Fruit fly (Drosophila melanogaster) whole organism, embryonic: ENCODE results near the gene CG9008.

Experiments used
- CG30431 ChIP-seq: fragments of 200-800 bp; sonication (Bioruptor generic); optimal IDR thresholded peaks from 2 replicates; lab custom pipeline; 2017; ENCODE audit warnings: missing biosample characterization, missing genetic modification characterization
- CG5953 ChIP-seq: fragments of 200-800 bp; sonication (Bioruptor generic); IDR thresholded peaks from 2 replicates; pipeline ENCODE4 v1.3.6; 2022; ENCODE audit warnings: missing biosample characterization, missing genetic modification characterization
- CG7556 ChIP-seq: fragments of 200-800 bp; sonication (Bioruptor generic); optimal IDR thresholded peaks from 2 replicates; lab custom pipeline; 2017; ENCODE audit warnings: missing biosample characterization, mild to moderate bottlenecking, missing genetic modification characterization
- Meics ChIP-seq: fragments of 200-800 bp; sonication (Bioruptor generic); optimal IDR thresholded peaks from 2 replicates; lab custom pipeline; 2017; ENCODE audit warnings: missing biosample characterization, mild to moderate bottlenecking, missing genetic modification characterization
- ash1 ChIP-seq: fragments of 200-800 bp; sonication (Bioruptor generic); optimal IDR thresholded peaks from 2 replicates; lab custom pipeline; 2018; ENCODE audit warnings: missing biosample characterization, mild to moderate bottlenecking, missing genetic modification characterization
- bowl ChIP-seq: fragments of 200-800 bp; sonication (Bioruptor generic); IDR thresholded peaks from 2 replicates; pipeline ENCODE4 v1.3.6; 2022; ENCODE audit warnings: missing biosample characterization, missing genetic modification characterization
- cato ChIP-seq: fragments of 200-800 bp; sonication (Bioruptor generic); optimal IDR thresholded peaks from 2 replicates; lab custom pipeline; 2016; ENCODE audit warnings: missing biosample characterization, missing genetic modification characterization, borderline replicate concordance
- h ChIP-seq: fragments of >200 bp; optimal IDR thresholded peaks from 2 replicates; lab custom pipeline; 2017
- jing ChIP-seq: fragments of 200-800 bp; sonication (Bioruptor generic); optimal IDR thresholded peaks from 2 replicates; lab custom pipeline; 2018; ENCODE audit warnings: missing biosample characterization, mild to moderate bottlenecking, missing genetic modification characterization
- knrl ChIP-seq: fragments of 200-800 bp; sonication (Bioruptor generic); IDR thresholded peaks from 3 replicates; pipeline ENCODE4 v1.3.6; 2022; ENCODE audit warnings: missing biosample characterization, missing genetic modification characterization; ENCODE audit not compliant: partially characterized antibody
- phol ChIP-seq: fragments of 200-800 bp; sonication (Bioruptor generic); optimal IDR thresholded peaks from 3 replicates; lab custom pipeline; 2018; ENCODE audit warnings: missing biosample characterization, mild to moderate bottlenecking, missing genetic modification characterization, moderate library complexity

dm6 chr2L:13803805-13804560, 24.0 kb upstream of the CG9008 start:
- TF ChIP-seq jing (no peak), h (no peak), CG7556 (no peak), phol (tag; lab: Kevin White, UChicago) (no peak), ash1 (GFP tag; lab: Kevin White, UChicago) (no peak), CG30431 (no peak), cato (GFP tag; lab: Kevin White, UChicago) (no peak), CG5953 (no peak), Meics (GFP tag; lab: Kevin White, UChicago) (no peak), bowl (no peak), knrl (GFP tag; lab: Robert Waterston, UW) (no peak)
